Worm (Caenorhabditis elegans) whole organism, midembryonic: ENCODE measurements around the gene lrch-1.

Experiments
- T22C8.4 ChIP-seq: fragments of 200-800 bp; sonication (Bioruptor generic); IDR thresholded peaks from 2 replicates; pipeline ENCODE4 v1.3.6; 2022; ENCODE audit warnings: missing genetic modification characterization, missing compliant biosample characterization
- klf-2 ChIP-seq: fragments of 200-800 bp; sonication (Bioruptor generic); conservative IDR thresholded peaks from 2 replicates; pipeline ENCODE4 v1.3.6; 2022; ENCODE audit warnings: missing genetic modification reagents, missing genetic modification characterization, missing compliant biosample characterization
- ztf-23 ChIP-seq: fragments of 200-800 bp; sonication (Bioruptor generic); IDR thresholded peaks from 2 replicates; pipeline ENCODE4 v1.3.6; 2022; ENCODE audit warnings: missing genetic modification reagents, missing genetic modification characterization, missing compliant biosample characterization
- ztf-29 ChIP-seq: fragments of 200-800 bp; sonication (Bioruptor generic); IDR thresholded peaks from 2 replicates; pipeline ENCODE4 v1.3.6; 2022; ENCODE audit warnings: missing genetic modification reagents, missing genetic modification characterization, missing compliant biosample characterization

DNA sequence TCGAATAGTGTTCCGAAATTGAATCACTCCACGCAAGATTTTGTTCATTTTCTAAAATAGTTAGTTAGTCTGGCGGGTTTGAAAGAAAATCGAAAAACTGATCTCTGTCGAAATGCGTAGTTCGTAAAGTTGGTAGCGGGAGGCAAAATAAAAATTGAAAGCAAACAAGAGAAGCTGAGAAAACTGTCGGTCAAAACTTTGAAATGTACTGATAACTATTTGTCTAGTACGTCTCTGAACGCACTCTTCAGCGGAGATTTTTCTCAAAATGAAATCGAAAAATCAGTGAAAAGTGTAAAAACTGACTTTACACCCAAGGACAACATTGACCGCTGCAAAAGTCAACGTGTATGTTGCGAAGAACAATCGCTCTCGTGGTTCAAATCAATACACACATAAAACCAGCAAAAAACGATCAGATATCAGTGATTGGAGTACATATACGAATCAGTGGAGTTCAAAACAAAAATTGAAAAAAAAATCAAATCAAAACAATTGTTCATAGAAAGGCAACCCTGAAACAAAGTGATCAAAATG is 11.7 kb downstream of the lrch-1 start, which contains the start of gene bca-1:
- TF ChIP-seq klf-2 (GFP tag; lab: Robert Waterston, UW), result no peak
- TF ChIP-seq ztf-23 (GFP tag; lab: Robert Waterston, UW), result no peak
- no peak for TF ChIP-seq T22C8.4 (GFP tag; lab: Robert Waterston, UW)
- no peak for TF ChIP-seq ztf-29 (GFP tag; lab: Robert Waterston, UW)
